Worm (Caenorhabditis elegans) whole organism, L1 larva: ENCODE data around the gene npr-20.

ENCODE experiments used
- F16B12.6 ChIP-seq: fragments of 150-350 bp; optimal IDR thresholded peaks from 2 replicates; lab custom pipeline; 2014; ENCODE audit warnings: missing biosample characterization, missing genetic modification characterization
- alr-1 ChIP-seq: fragments of 200-800 bp; sonication (Bioruptor generic); optimal IDR thresholded peaks from 2 replicates; lab custom pipeline; 2018; ENCODE audit warnings: borderline replicate concordance, mild to moderate bottlenecking, missing genetic modification characterization, missing compliant biosample characterization
- ceh-8 ChIP-seq: fragments of 200-800 bp; sonication (Bioruptor generic); optimal IDR thresholded peaks from 2 replicates; lab custom pipeline; 2018; ENCODE audit warnings: mild to moderate bottlenecking, missing genetic modification characterization, moderate library complexity, missing compliant biosample characterization
- ceh-82 ChIP-seq, 3 experiments: fragments of 150-350 bp in 1 of 3; sonication (generic microtip) in 2 of 3; optimal IDR thresholded peaks; 2 replicates each; lab custom pipeline; 2014 to 2017; ENCODE audit warnings: missing biosample characterization in 3 of 3, missing genetic modification characterization in 3 of 3
- ceh-88 ChIP-seq: fragments of 200-800 bp; sonication (Bioruptor generic); IDR thresholded peaks from 2 replicates; pipeline ENCODE4 v1.3.6; 2022; ENCODE audit warnings: missing genetic modification characterization, missing compliant biosample characterization
- ceh-90 ChIP-seq: sonication (generic microtip); optimal IDR thresholded peaks from 2 replicates; lab custom pipeline; 2016; ENCODE audit warnings: missing genetic modification characterization, missing compliant biosample characterization
- ces-1 ChIP-seq: fragments of 150-350 bp; optimal IDR thresholded peaks from 2 replicates; lab custom pipeline; 2014; ENCODE audit warnings: missing biosample characterization, missing genetic modification reagents, missing genetic modification characterization
- efl-1 ChIP-seq, 4 experiments: fragments of 150-350 bp; optimal IDR thresholded peaks in 3 of 4; peaks in 1 of 4; 1 replicate in 1 of 4; 2 replicates in 3 of 4; lab custom pipeline; 2014; ENCODE audit warnings: missing biosample characterization in 2 of 4, missing genetic modification characterization in 2 of 4, missing genetic modification reagents in 2 of 4
- efl-3 ChIP-seq: fragments of 200-800 bp; sonication (Bioruptor generic); optimal IDR thresholded peaks from 2 replicates; lab custom pipeline; 2018; ENCODE audit warnings: mild to moderate bottlenecking, missing genetic modification characterization, missing compliant biosample characterization
- elt-2 ChIP-seq: sonication (generic microtip); optimal IDR thresholded peaks from 2 replicates; lab custom pipeline; 2016; ENCODE audit warnings: missing genetic modification characterization, mild to moderate bottlenecking, inconsistent platforms, missing compliant biosample characterization, missing genetic modification reagents
- fkh-10 ChIP-seq: sonication (generic microtip); optimal IDR thresholded peaks from 2 replicates; lab custom pipeline; 2017; ENCODE audit warnings: missing biosample characterization, missing genetic modification reagents, missing genetic modification characterization
- fkh-4 ChIP-seq: sonication (generic microtip); optimal IDR thresholded peaks from 2 replicates; lab custom pipeline; 2016; ENCODE audit warnings: missing compliant biosample characterization, missing genetic modification characterization, borderline replicate concordance
- fkh-8 ChIP-seq: sonication (generic microtip); optimal IDR thresholded peaks from 2 replicates; lab custom pipeline; 2016; ENCODE audit warnings: mild to moderate bottlenecking, missing genetic modification characterization, missing compliant biosample characterization
- fos-1 ChIP-seq: fragments of 150-350 bp; optimal IDR thresholded peaks from 2 replicates; lab custom pipeline; 2014; ENCODE audit warnings: missing biosample characterization, missing genetic modification characterization
- hlh-4 ChIP-seq: sonication (generic microtip); optimal IDR thresholded peaks from 2 replicates; lab custom pipeline; 2016; ENCODE audit warnings: mild to moderate bottlenecking, missing genetic modification characterization, missing compliant biosample characterization
- irx-1 ChIP-seq: sonication (generic microtip); optimal IDR thresholded peaks from 2 replicates; lab custom pipeline; 2016; ENCODE audit warnings: missing genetic modification characterization, missing compliant biosample characterization
- jun-1 ChIP-seq: fragments of 150-350 bp; optimal IDR thresholded peaks from 2 replicates; lab custom pipeline; 2014; ENCODE audit warnings: missing biosample characterization, missing genetic modification reagents, missing genetic modification characterization
- lin-35 ChIP-seq, 2 experiments: fragments of 150-350 bp; optimal IDR thresholded peaks; 2 replicates each; lab custom pipeline; 2014; ENCODE audit warnings: missing biosample characterization in 2 of 2, missing genetic modification characterization in 2 of 2, missing genetic modification reagents in 2 of 2
- lir-3 ChIP-seq: sonication (generic microtip); optimal IDR thresholded peaks from 2 replicates; lab custom pipeline; 2016; ENCODE audit warnings: mild to moderate bottlenecking, missing genetic modification characterization, moderate library complexity, missing compliant biosample characterization; ENCODE audit not compliant: poor library complexity
- mab-9 ChIP-seq: fragments of 200-800 bp; sonication (Bioruptor generic); IDR thresholded peaks from 2 replicates; pipeline ENCODE4 v1.3.6; 2022; ENCODE audit warnings: missing genetic modification reagents, missing genetic modification characterization, missing compliant biosample characterization
- mep-1 ChIP-seq: fragments of 150-350 bp; optimal IDR thresholded peaks from 2 replicates; lab custom pipeline; 2014; ENCODE audit warnings: missing biosample characterization, missing genetic modification characterization
- nhr-11 ChIP-seq: fragments of 150-350 bp; optimal IDR thresholded peaks from 2 replicates; lab custom pipeline; 2014; ENCODE audit warnings: missing biosample characterization, missing genetic modification characterization
- nhr-12 ChIP-seq: sonication (generic microtip); optimal IDR thresholded peaks from 2 replicates; lab custom pipeline; 2017; ENCODE audit warnings: missing biosample characterization, missing genetic modification characterization
- nhr-71 ChIP-seq: sonication (generic microtip); optimal IDR thresholded peaks from 2 replicates; lab custom pipeline; 2016; ENCODE audit warnings: mild to moderate bottlenecking, missing genetic modification characterization, moderate library complexity, missing compliant biosample characterization
- nhr-76 ChIP-seq: sonication (generic microtip); optimal IDR thresholded peaks from 2 replicates; lab custom pipeline; 2017; ENCODE audit warnings: missing biosample characterization, missing genetic modification characterization
- nhr-85 ChIP-seq: sonication (generic microtip); peaks from one replicate; lab custom pipeline; 2016; ENCODE audit warnings: missing genetic modification characterization, inconsistent platforms, missing compliant biosample characterization
- pag-3 ChIP-seq: sonication (generic microtip); optimal IDR thresholded peaks from 2 replicates; lab custom pipeline; 2017; ENCODE audit warnings: missing genetic modification characterization, mild to moderate bottlenecking, missing compliant biosample characterization, antibody characterized with exemption, borderline replicate concordance; ENCODE audit not compliant: insufficient read depth
- pax-3 ChIP-seq: fragments of 200-800 bp; sonication (Bioruptor generic); optimal IDR thresholded peaks from 2 replicates; lab custom pipeline; 2018; ENCODE audit warnings: mild to moderate bottlenecking, missing genetic modification characterization, moderate library complexity, missing compliant biosample characterization
- rnt-1 ChIP-seq: sonication (generic microtip); optimal IDR thresholded peaks from 2 replicates; lab custom pipeline; 2016; ENCODE audit warnings: mild to moderate bottlenecking, missing genetic modification characterization, moderate library complexity, missing compliant biosample characterization
- skn-1 ChIP-seq: fragments of 150-350 bp; optimal IDR thresholded peaks from 2 replicates; lab custom pipeline; 2014; ENCODE audit warnings: missing biosample characterization, missing genetic modification characterization
- snpc-4 ChIP-seq: fragments of 150-350 bp; optimal IDR thresholded peaks from 2 replicates; lab custom pipeline; 2014; ENCODE audit warnings: missing biosample characterization, missing genetic modification characterization
- snu-23 ChIP-seq: sonication (generic microtip); optimal IDR thresholded peaks from 2 replicates; lab custom pipeline; 2016; ENCODE audit warnings: missing genetic modification characterization, missing compliant biosample characterization
- sox-4 ChIP-seq: sonication (generic microtip); optimal IDR thresholded peaks from 2 replicates; lab custom pipeline; 2016; ENCODE audit warnings: missing genetic modification characterization, missing compliant biosample characterization
- sptf-1 ChIP-seq: fragments of 150-350 bp; optimal IDR thresholded peaks from 2 replicates; lab custom pipeline; 2014; ENCODE audit warnings: missing biosample characterization, missing genetic modification characterization
- tbx-2 ChIP-seq: sonication (generic microtip); optimal IDR thresholded peaks from 2 replicates; lab custom pipeline; 2016; ENCODE audit warnings: missing genetic modification characterization, missing compliant biosample characterization
- tlp-1 ChIP-seq: fragments of 150-350 bp; optimal IDR thresholded peaks from 2 replicates; lab custom pipeline; 2014; ENCODE audit warnings: missing biosample characterization, missing genetic modification characterization
- unc-130 ChIP-seq: fragments of 150-350 bp; optimal IDR thresholded peaks from 2 replicates; lab custom pipeline; 2017; ENCODE audit warnings: missing biosample characterization, missing genetic modification characterization, inconsistent platforms
- zag-1 ChIP-seq: fragments of 150-350 bp; optimal IDR thresholded peaks from 2 replicates; lab custom pipeline; 2014; ENCODE audit warnings: missing biosample characterization, missing genetic modification characterization

The npr-20 gene

ce11 chrII:8878528-8878927 lies 13.6 kb upstream of the npr-20 start:
- TF ChIP-seq lin-35 (GFP tag; optimal IDR thresholded peaks at IDR 0.05; lab: Kevin White, UChicago) (no peak), F16B12.6 (no peak), nhr-11 (no peak), pax-3 (no peak), ces-1 (GFP tag; lab: Kevin White, UChicago) (no peak), sptf-1 (no peak), mep-1 (tag; lab: Kevin White, UChicago) (no peak), mab-9 (GFP tag; lab: Robert Waterston, UW) (no peak), fkh-8 (no peak)
- TF ChIP-seq, all 84 proteins: peak for 0

- TF ChIP-seq snpc-4 (peak; percentile 85), ceh-88 (GFP tag; lab: Robert Waterston, UW) (no peak), lir-3 (tag; lab: Kevin White, UChicago) (no peak), skn-1 (tag; lab: Kevin White, UChicago) (no peak), rnt-1 (tag; lab: Kevin White, UChicago) (peak; percentile 64), sox-4 (tag; lab: Kevin White, UChicago) (no peak), nhr-12 (tag; lab: Kevin White, UChicago) (no peak), fos-1 (no peak), irx-1 (tag; lab: Kevin White, UChicago) (no peak), efl-1 (optimal IDR thresholded peaks at IDR 0.05; lab: Kevin White, UChicago) (no peak), efl-1 (GFP tag; optimal IDR thresholded peaks at IDR 0.05 in 1 of 2; lab: Kevin White, UChicago) (peak in 1 of 2 experiments; percentile 35), hlh-4 (no peak), elt-2 (no peak), nhr-85 (peak; percentile 8), alr-1 (no peak), pag-3 (tag; lab: Kevin White, UChicago) (no peak), ceh-82 (tag; optimal IDR thresholded peaks at IDR 0.05; lab: Kevin White, UChicago) (no peak)
These were observed 12.3 kb upstream of the npr-20 start for ce11 chrII:8877032-8877985.

DNA sequence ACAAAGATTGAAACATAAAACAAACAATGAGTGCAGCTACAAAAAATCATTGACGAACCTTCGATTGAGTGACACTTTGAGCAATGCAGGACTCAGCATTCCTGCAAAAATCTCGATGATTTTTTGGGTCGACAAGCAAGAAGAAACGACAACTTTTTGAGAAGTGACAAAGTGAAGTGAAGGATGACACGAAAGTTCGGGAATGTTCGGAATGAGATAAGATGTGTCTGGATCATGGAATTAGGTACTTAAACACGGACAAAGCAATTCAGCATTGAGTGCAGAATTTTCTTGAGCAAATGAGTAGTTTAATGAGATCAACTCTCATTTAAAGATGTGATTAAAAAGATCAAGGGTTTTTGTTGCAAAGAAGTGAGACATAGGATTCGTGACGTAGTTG lies 8.9 kb upstream of the npr-20 start, which contains the start of gene T07D4.2:
Gene T07D4.2, minus strand, starts transcription at position 101 of the 400 bp plus-strand sequence.
- TF ChIP-seq unc-130 (tag; lab: Kevin White, UChicago), result no peak
- TF ChIP-seq tlp-1 (tag; lab: Kevin White, UChicago), result no peak
- TF ChIP-seq nhr-76 (tag; lab: Kevin White, UChicago), result no peak
- TF ChIP-seq rnt-1 (tag; lab: Kevin White, UChicago), result peak; percentile 12
- TF ChIP-seq, all 84 proteins: peak for 1

DNA sequence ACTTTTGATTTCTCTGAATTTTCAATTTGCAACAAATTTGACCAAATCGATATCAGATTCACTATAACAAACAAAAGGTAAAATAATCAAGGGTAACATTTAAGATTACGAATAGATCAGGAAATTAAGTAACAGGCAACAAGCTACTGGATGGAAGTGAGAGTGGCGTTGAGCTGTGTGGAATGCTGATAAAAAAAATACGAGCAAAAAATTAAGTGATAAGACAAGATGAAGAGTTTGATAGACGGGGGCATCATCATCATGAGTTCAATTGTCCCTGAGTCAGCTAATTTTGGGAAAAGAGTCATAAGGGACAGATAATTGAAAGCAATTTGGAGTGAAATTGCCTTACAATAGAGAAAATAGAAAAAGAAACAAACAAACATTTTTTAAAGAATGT lies 1.9 kb upstream of the npr-20 start:
- peak; percentile 31 for TF ChIP-seq elt-2
- TF ChIP-seq fkh-10, result no peak
- no peak for TF ChIP-seq jun-1
- TF ChIP-seq nhr-71 (tag; lab: Kevin White, UChicago), result peak; percentile 24
- TF ChIP-seq ceh-8 (GFP tag; lab: Kevin White, UChicago), result peak; percentile 7

- TF ChIP-seq zag-1 (tag; lab: Kevin White, UChicago) (no peak), ceh-90 (no peak), fkh-4 (tag; lab: Kevin White, UChicago) (no peak), efl-3 (no peak), tbx-2 (tag; lab: Kevin White, UChicago) (no peak), jun-1 (no peak), snu-23 (GFP tag; lab: Kevin White, UChicago) (no peak)
These were observed 5.4 kb downstream of the npr-20 start, which contains the start of gene snb-6 for ce11 chrII:8859596-8859995. snb-6 (minus strand) TSS chrII:8859696.
